Fruit fly (Drosophila melanogaster): Measurements from ENCODE around the gene CG7203.

The CG7203 gene

dm6 chr2L:7710580-7710979 is 42.4 kb downstream of the CG7203 start, which contains the start of gene Ntl:
Gene Ntl, plus strand, starts transcription at chr2L:7710880.
- TF ChIP-seq brk (GFP tag; optimal IDR thresholded peaks at IDR 0.05), result no peak
- TF ChIP-seq rgr (GFP tag; optimal IDR thresholded peaks at IDR 0.05), result no peak
- TF ChIP-seq Rel (GFP tag; optimal IDR thresholded peaks at IDR 0.05), result no peak
- no peak for TF ChIP-seq Rel (tag; optimal IDR thresholded peaks at IDR 0.05)
- TF ChIP-seq Vsx2 (GFP tag; optimal IDR thresholded peaks at IDR 0.05; ENCODE audit: partially characterized antibody), result no peak
- TF ChIP-seq OdsH (GFP tag; optimal IDR thresholded peaks at IDR 0.05), result no peak
- no peak for TF ChIP-seq Sp1 (GFP tag; optimal IDR thresholded peaks at IDR 0.05)
- TF ChIP-seq tai (GFP tag; optimal IDR thresholded peaks at IDR 0.05), result no peak
- no peak for TF ChIP-seq N (GFP tag; optimal IDR thresholded peaks at IDR 0.05)
- TF ChIP-seq Hnf4 (GFP tag; optimal IDR thresholded peaks at IDR 0.05), result no peak
- TF ChIP-seq CrebA (GFP tag; optimal IDR thresholded peaks at IDR 0.05; ENCODE audit: borderline replicate concordance), result no peak
- TF ChIP-seq CG32264 (GFP tag; optimal IDR thresholded peaks at IDR 0.05), result no peak
- no peak for TF ChIP-seq psq (GFP tag; optimal IDR thresholded peaks at IDR 0.05)
- no peak for TF ChIP-seq dmrt93B (GFP tag; optimal IDR thresholded peaks at IDR 0.05)
- TF ChIP-seq br (GFP tag; optimal IDR thresholded peaks at IDR 0.05), result no peak
- no peak for TF ChIP-seq dl (GFP tag; optimal IDR thresholded peaks at IDR 0.05; ENCODE audit: insufficient read depth in 1 of 2, partially characterized antibody in 2 of 2)
- no peak for TF ChIP-seq Dfd (GFP tag; optimal IDR thresholded peaks at IDR 0.05)

- TF ChIP-seq pan (optimal IDR thresholded peaks at IDR 0.05) (no peak), rgr (GFP tag; optimal IDR thresholded peaks at IDR 0.05) (peak; percentile 74), Hr78 (GFP tag; optimal IDR thresholded peaks at IDR 0.05) (no peak), Mio (GFP tag; optimal IDR thresholded peaks at IDR 0.05) (no peak), Dfd (GFP tag; optimal IDR thresholded peaks at IDR 0.05) (no peak), ey (GFP tag; optimal IDR thresholded peaks at IDR 0.05) (peak; percentile 82), Abd-B (GFP tag; optimal IDR thresholded peaks at IDR 0.05) (no peak), dmrt93B (GFP tag; optimal IDR thresholded peaks at IDR 0.05) (peak; percentile 61), foxo (GFP tag; optimal IDR thresholded peaks at IDR 0.05) (peak in 1 of 2 experiments; percentile 79), lola (GFP tag; optimal IDR thresholded peaks at IDR 0.05) (no peak), tai (GFP tag; optimal IDR thresholded peaks at IDR 0.05) (peak; percentile 75), HLH106 (tag; optimal IDR thresholded peaks at IDR 0.05) (peak; percentile 82), usp (GFP tag; optimal IDR thresholded peaks at IDR 0.05) (no peak), Hnf4 (GFP tag; optimal IDR thresholded peaks at IDR 0.05) (peak; percentile 67), CG32264 (GFP tag; optimal IDR thresholded peaks at IDR 0.05) (peak; percentile 30), Sp1 (GFP tag; optimal IDR thresholded peaks at IDR 0.05) (peak; percentile 77), sv (GFP tag; optimal IDR thresholded peaks at IDR 0.05) (no peak), CG9705 (GFP tag; optimal IDR thresholded peaks at IDR 0.05) (peak; percentile 42), fru (GFP tag; optimal IDR thresholded peaks at IDR 0.05) (peak; percentile 79), GATAd (GFP tag; optimal IDR thresholded peaks at IDR 0.05) (no peak), sage (GFP tag; optimal IDR thresholded peaks at IDR 0.05) (no peak), OdsH (GFP tag; optimal IDR thresholded peaks at IDR 0.05) (peak; percentile 79), Myc (optimal IDR thresholded peaks at IDR 0.05) (no peak), br (GFP tag; optimal IDR thresholded peaks at IDR 0.05) (peak; percentile 84), Jra (GFP tag; optimal IDR thresholded peaks at IDR 0.05) (peak; percentile 34), Vsx2 (GFP tag; optimal IDR thresholded peaks at IDR 0.05; ENCODE audit: partially characterized antibody) (no peak), woc (GFP tag; optimal IDR thresholded peaks at IDR 0.05) (peak; percentile 37), N (GFP tag; optimal IDR thresholded peaks at IDR 0.05) (no peak), Hr83 (GFP tag; optimal IDR thresholded peaks at IDR 0.05; ENCODE audit: poor library complexity, severe bottlenecking) (no peak), psq (GFP tag; optimal IDR thresholded peaks at IDR 0.05) (peak; percentile 67), CrebA (GFP tag; optimal IDR thresholded peaks at IDR 0.05; ENCODE audit: borderline replicate concordance) (no peak), brk (GFP tag; optimal IDR thresholded peaks at IDR 0.05) (no peak), dsf (GFP tag; optimal IDR thresholded peaks at IDR 0.05; ENCODE audit: borderline replicate concordance) (no peak), jim (GFP tag; optimal IDR thresholded peaks at IDR 0.05) (no peak), Rel (GFP tag; optimal IDR thresholded peaks at IDR 0.05) (no peak), Rel (tag; optimal IDR thresholded peaks at IDR 0.05) (no peak), dl (GFP tag; optimal IDR thresholded peaks at IDR 0.05; ENCODE audit: insufficient read depth in 1 of 2, partially characterized antibody in 2 of 2) (no peak), h (GFP tag; optimal IDR thresholded peaks at IDR 0.05) (peak; percentile 77), Dif (GFP tag; optimal IDR thresholded peaks at IDR 0.05; ENCODE audit: partially characterized antibody) (no peak)
Measured at dm6 chr2L:7703534-7703933, 49.5 kb downstream of the CG7203 start.
